Worm (Caenorhabditis elegans) whole organism, early embryonic: ENCODE data around the gene C49F5.8.

Experiments used
- ama-1 ChIP-seq: fragments of 150-350 bp; optimal IDR thresholded peaks from 2 replicates; lab custom pipeline; 2014
- ceh-36 ChIP-seq: sonication (generic microtip); optimal IDR thresholded peaks from 2 replicates; lab custom pipeline; 2016; ENCODE audit warnings: missing genetic modification characterization, inconsistent platforms, missing compliant biosample characterization
- hnd-1 ChIP-seq: sonication (generic microtip); optimal IDR thresholded peaks from 2 replicates; lab custom pipeline; 2016; ENCODE audit warnings: missing genetic modification characterization, missing compliant biosample characterization
- pes-1 ChIP-seq: fragments of 200-800 bp; sonication (Bioruptor generic); IDR thresholded peaks from 2 replicates; pipeline ENCODE4 v1.3.6; 2022; ENCODE audit warnings: missing genetic modification reagents, missing genetic modification characterization, missing compliant biosample characterization
- tbx-37 ChIP-seq: fragments of 200-800 bp; sonication (Bioruptor generic); conservative IDR thresholded peaks from 2 replicates; pipeline ENCODE4 v1.3.6; 2022; ENCODE audit warnings: missing genetic modification reagents, missing genetic modification characterization, missing compliant biosample characterization

DNA sequence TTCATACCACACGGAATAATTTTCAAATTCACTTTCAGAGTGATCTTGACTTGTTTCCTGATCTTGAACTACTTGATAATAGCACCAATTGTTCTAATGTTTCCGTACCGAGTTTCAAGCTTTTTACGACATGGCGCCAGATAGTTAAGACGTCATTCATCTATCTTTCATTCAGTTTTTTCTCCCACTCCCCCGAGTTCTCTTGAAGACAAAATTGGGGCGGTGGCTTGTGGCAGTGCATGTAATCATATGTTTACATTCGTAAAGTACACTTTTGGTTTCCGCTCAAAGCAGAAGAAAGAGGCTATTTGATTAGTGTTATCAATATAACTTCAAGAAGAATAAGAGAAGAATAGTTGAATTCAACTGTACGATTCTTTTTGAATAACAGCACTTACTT is 39.6 kb downstream of the C49F5.8 start:
- TF ChIP-seq tbx-37 (GFP tag; lab: Robert Waterston, UW) = no peak
- TF ChIP-seq ama-1 = no peak
- no peak for TF ChIP-seq ceh-36 (tag; lab: Kevin White, UChicago)
- no peak for TF ChIP-seq pes-1 (GFP tag; lab: Robert Waterston, UW)
- TF ChIP-seq hnd-1 = no peak
